Worm (Caenorhabditis elegans) whole organism, L4 larva: ENCODE data around the gene W01D2.1.

ENCODE experiments used
- D1046.2 ChIP-seq: fragments of 200-800 bp; sonication (Bioruptor generic); IDR thresholded peaks from 2 replicates; pipeline ENCODE4 v1.3.6; 2022; ENCODE audit warnings: missing genetic modification characterization, missing compliant biosample characterization
- ama-1 ChIP-seq: fragments of 150-350 bp; optimal IDR thresholded peaks from 2 replicates; lab custom pipeline; 2014; ENCODE audit warnings: inconsistent platforms, mixed read lengths
- ceh-82 ChIP-seq: sonication (generic microtip); optimal IDR thresholded peaks from 2 replicates; lab custom pipeline; 2017; ENCODE audit warnings: missing biosample characterization, missing genetic modification characterization
- lin-13 ChIP-seq: fragments of 150-350 bp; optimal IDR thresholded peaks from 2 replicates; lab custom pipeline; 2014; ENCODE audit warnings: missing biosample characterization, missing genetic modification reagents, missing genetic modification characterization
- pha-4 ChIP-seq, 2 experiments: fragments of 150-350 bp in 1 of 2; fragments of 200-800 bp in 1 of 2; sonication (Bioruptor generic) in 1 of 2; IDR thresholded peaks in 1 of 2; optimal IDR thresholded peaks in 1 of 2; 2 replicates each; pipeline versions ENCODE4 v1.3.6 to Lab custom; 2014 to 2022; ENCODE audit warnings: missing genetic modification characterization in 2 of 2, missing genetic modification reagents in 2 of 2, missing biosample characterization in 1 of 2, missing compliant biosample characterization in 1 of 2

- TF ChIP-seq pha-4 (GFP tag; IDR thresholded peaks at IDR 0.05; lab: Robert Waterston, UW) (no peak), pha-4 (tag; optimal IDR thresholded peaks at IDR 0.05; lab: Kevin White, UChicago) (no peak), ama-1 (lab: Kevin White, UChicago) (no peak), lin-13 (GFP tag; lab: Kevin White, UChicago) (no peak), ceh-82 (tag; lab: Kevin White, UChicago) (no peak), D1046.2 (GFP tag; lab: Robert Waterston, UW) (no peak)
Measured at ce11 chrII:14771096-14771495, 44.2 kb upstream of the W01D2.1 start.
